Worm (Caenorhabditis elegans): ENCODE results near the gene nlp-78.

nlp-78 gene

DNA sequence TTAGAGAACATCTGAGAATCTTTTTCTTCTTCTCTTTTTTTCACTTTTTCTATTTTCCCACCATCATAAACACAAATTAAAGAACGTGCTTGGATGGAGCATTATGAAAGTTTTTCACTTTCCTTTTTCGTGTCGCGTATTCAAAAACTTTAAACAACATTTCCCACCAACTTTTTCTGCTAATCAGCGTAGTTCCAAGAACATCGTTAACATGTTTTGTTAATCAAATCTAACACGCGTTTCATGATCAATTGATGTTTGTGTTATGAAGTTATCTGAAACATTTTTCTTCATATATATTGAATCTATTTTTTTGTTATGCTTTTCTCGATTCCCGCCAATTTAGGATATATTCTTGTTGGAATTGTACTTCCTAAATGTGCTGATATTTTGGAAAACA lies 20.3 kb upstream of the nlp-78 start (continued):
- peak; percentile 64 for TF ChIP-seq nhr-47 (tag; optimal IDR thresholded peaks at IDR 0.05)
- no peak for TF ChIP-seq nhr-20 (tag; optimal IDR thresholded peaks at IDR 0.05)
- no peak for TF ChIP-seq lin-39 (tag; optimal IDR thresholded peaks at IDR 0.05)
- TF ChIP-seq zip-4 (GFP tag; optimal IDR thresholded peaks at IDR 0.05): no peak
- TF ChIP-seq aly-2 (tag; optimal IDR thresholded peaks at IDR 0.05): no peak
- no peak for TF ChIP-seq fkh-4 (tag; optimal IDR thresholded peaks at IDR 0.05; ENCODE audit: borderline replicate concordance)
- TF ChIP-seq mab-9 (GFP tag; IDR thresholded peaks at IDR 0.05): no peak
- no peak for TF ChIP-seq hlh-4 (tag; optimal IDR thresholded peaks at IDR 0.05)
- no peak for TF ChIP-seq tlp-1 (tag; optimal IDR thresholded peaks at IDR 0.05)
- TF ChIP-seq lin-13 (GFP tag; optimal IDR thresholded peaks at IDR 0.05): no peak
- no peak for TF ChIP-seq dpl-1 (GFP tag; optimal IDR thresholded peaks at IDR 0.05)
- no peak for TF ChIP-seq nhr-90 (tag; optimal IDR thresholded peaks at IDR 0.05; ENCODE audit: poor library complexity)
- TF ChIP-seq ces-1 (GFP tag; optimal IDR thresholded peaks at IDR 0.05): no peak

DNA sequence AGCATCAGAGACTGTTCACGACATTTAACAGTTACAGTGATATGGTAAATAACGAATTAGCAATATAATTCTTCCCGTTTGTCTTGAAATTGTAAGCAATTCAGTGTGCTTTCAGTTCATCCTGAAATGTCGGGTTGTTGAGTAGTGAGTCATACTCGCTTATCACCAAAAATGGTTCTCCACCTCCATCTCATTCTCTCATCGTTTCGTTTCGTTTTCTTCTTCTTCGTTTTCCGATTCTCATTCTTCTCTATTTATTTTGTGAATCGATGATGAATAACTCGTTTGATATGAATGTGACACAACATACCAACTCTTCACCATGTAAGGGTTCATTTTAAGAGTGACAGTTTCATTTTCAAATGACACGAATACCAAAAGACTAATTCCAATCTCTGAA lies 19.6 kb upstream of the nlp-78 start:
- TF ChIP-seq lin-35 (GFP tag; optimal IDR thresholded peaks at IDR 0.05): peak in 1 of 2 experiments; percentile 42
- no peak for TF ChIP-seq lin-15B (tag; optimal IDR thresholded peaks at IDR 0.05)

DNA sequence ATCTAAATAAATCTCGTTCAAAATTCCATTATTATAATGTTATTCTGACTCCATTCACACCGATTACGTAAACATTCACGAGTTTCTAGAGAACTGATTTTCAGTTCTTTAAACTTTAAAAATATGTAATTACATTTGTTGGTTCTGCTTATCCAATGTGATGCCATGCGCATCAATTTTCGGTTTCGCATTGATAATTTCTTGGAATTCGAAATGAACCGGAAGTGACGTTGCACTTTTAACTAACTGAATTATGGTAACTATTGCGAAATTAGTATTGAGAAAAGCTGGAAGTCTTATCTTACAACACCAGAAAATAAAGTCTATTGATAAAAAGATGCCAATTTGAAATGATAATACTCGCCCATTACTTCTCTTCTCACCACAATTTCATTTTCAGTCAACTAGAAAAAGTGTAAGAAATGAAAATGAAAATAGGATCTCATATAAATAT lies 18.2 kb upstream of the nlp-78 start:
- TF ChIP-seq efl-1 (optimal IDR thresholded peaks at IDR 0.05) (no peak), efl-1 (GFP tag; optimal IDR thresholded peaks at IDR 0.05 in 1 of 2) (peak in 1 of 2 experiments; percentile 40), ama-1 (optimal IDR thresholded peaks at IDR 0.05) (no peak), tbx-2 (tag; optimal IDR thresholded peaks at IDR 0.05) (peak; percentile 7), nhr-76 (tag; optimal IDR thresholded peaks at IDR 0.05) (no peak), lin-35 (GFP tag; optimal IDR thresholded peaks at IDR 0.05) (peak in 1 of 2 experiments; percentile 32), lin-14 (GFP tag; optimal IDR thresholded peaks at IDR 0.05) (peak; percentile 67), pqm-1 (tag; optimal IDR thresholded peaks at IDR 0.05) (peak; percentile 3), tlp-1 (tag; optimal IDR thresholded peaks at IDR 0.05) (no peak), jun-1 (tag; optimal IDR thresholded peaks at IDR 0.05) (no peak), nhr-71 (tag; optimal IDR thresholded peaks at IDR 0.05) (peak; percentile 90), hlh-4 (tag; optimal IDR thresholded peaks at IDR 0.05) (no peak), nhr-90 (tag; optimal IDR thresholded peaks at IDR 0.05; ENCODE audit: poor library complexity) (no peak), sox-4 (tag; optimal IDR thresholded peaks at IDR 0.05) (peak; percentile 96), nhr-19 (GFP tag; conservative IDR thresholded peaks at IDR 0.05) (peak; percentile 15; the same call in 1 of the 2 replicates), mep-1 (tag; optimal IDR thresholded peaks at IDR 0.05) (peak; percentile 9), pax-3 (tag; optimal IDR thresholded peaks at IDR 0.05) (peak; percentile 77), ceh-88 (GFP tag; IDR thresholded peaks at IDR 0.05) (no peak), swsn-7 (tag; optimal IDR thresholded peaks at IDR 0.05) (peak; percentile 35), egl-13 (tag; optimal IDR thresholded peaks at IDR 0.05) (peak; percentile 71), xbp-1 (tag; optimal IDR thresholded peaks at IDR 0.05) (peak; percentile 18), ztf-4 (tag; optimal IDR thresholded peaks at IDR 0.05) (peak; percentile 53), ceh-8 (GFP tag; optimal IDR thresholded peaks at IDR 0.05) (peak; percentile 16), dsc-1 (tag; optimal IDR thresholded peaks at IDR 0.05) (peak; percentile 93), lin-13 (GFP tag; optimal IDR thresholded peaks at IDR 0.05) (peak; percentile 10), fkh-8 (tag; optimal IDR thresholded peaks at IDR 0.05) (peak; percentile 92), alr-1 (tag; optimal IDR thresholded peaks at IDR 0.05; ENCODE audit: borderline replicate concordance) (no peak), unc-86 (tag; optimal IDR thresholded peaks at IDR 0.05) (no peak), nhr-28 (tag; optimal IDR thresholded peaks at IDR 0.05) (no peak), nhr-47 (tag; optimal IDR thresholded peaks at IDR 0.05) (peak; percentile 82), zip-4 (GFP tag; optimal IDR thresholded peaks at IDR 0.05) (peak; percentile 60), skn-1 (tag; optimal IDR thresholded peaks at IDR 0.05) (no peak), lsy-2 (tag; optimal IDR thresholded peaks at IDR 0.05) (peak; percentile 45 to 55), nhr-20 (tag; optimal IDR thresholded peaks at IDR 0.05) (peak; percentile 51), fkh-10 (GFP tag; optimal IDR thresholded peaks at IDR 0.05) (peak; percentile 14), ces-1 (GFP tag; optimal IDR thresholded peaks at IDR 0.05) (no peak), elt-2 (tag; optimal IDR thresholded peaks at IDR 0.05) (peak; percentile 69), nhr-11 (tag; optimal IDR thresholded peaks at IDR 0.05) (peak; percentile 69), ceh-90 (tag; optimal IDR thresholded peaks at IDR 0.05) (peak; percentile 19), C04F5.9 (tag; optimal IDR thresholded peaks at IDR 0.05) (no peak), ets-5 (GFP tag; IDR thresholded peaks at IDR 0.05) (no peak)
